Fruit fly (Drosophila melanogaster): Measurements from ENCODE around the gene CG15005.
A peak's percentile ranks its signal among the peaks of the same experiment; 100 is the strongest.

Gene CG15005

DNA sequence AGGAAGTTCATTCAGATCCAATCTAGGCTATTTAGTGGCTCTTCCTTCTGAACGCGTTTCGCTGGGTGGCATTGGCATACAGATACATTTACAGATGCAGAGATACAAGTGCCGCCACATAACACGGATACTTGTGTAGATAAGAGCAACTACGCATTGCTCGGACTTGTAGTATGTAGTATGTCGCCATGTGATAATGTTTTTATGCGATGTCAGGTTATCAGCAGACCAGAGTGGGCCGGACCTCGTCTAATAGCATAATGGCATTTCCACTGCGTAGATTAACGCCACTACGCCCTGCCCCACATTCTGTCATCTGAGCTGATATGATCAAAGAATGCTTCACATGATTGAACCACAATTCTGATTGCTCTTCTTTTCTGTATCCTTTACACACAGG, 17.7 kb upstream of the CG15005 start (continued):
- no peak for TF ChIP-seq Hsf (GFP tag; optimal IDR thresholded peaks at IDR 0.05)
- TF ChIP-seq Sox100B (GFP tag; optimal IDR thresholded peaks at IDR 0.05): no peak
- TF ChIP-seq CG13624 (GFP tag; optimal IDR thresholded peaks at IDR 0.05): peak; percentile 78
- TF ChIP-seq crc (GFP tag; optimal IDR thresholded peaks at IDR 0.05): no peak
- TF ChIP-seq mirr (GFP tag; optimal IDR thresholded peaks at IDR 0.05): peak; percentile 22
- TF ChIP-seq NFAT (GFP tag; IDR thresholded peaks at IDR 0.05): no peak
- TF ChIP-seq br (optimal IDR thresholded peaks at IDR 0.05): no peak
- no peak for TF ChIP-seq pros (GFP tag; optimal IDR thresholded peaks at IDR 0.05)
- no peak for TF ChIP-seq bcd (GFP tag; optimal IDR thresholded peaks at IDR 0.05)
- no peak for TF ChIP-seq CG2875 (GFP tag; optimal IDR thresholded peaks at IDR 0.05)
- no peak for TF ChIP-seq dan (GFP tag; IDR thresholded peaks at IDR 0.05)
- no peak for TF ChIP-seq CG4328 (GFP tag; optimal IDR thresholded peaks at IDR 0.05)
- no peak for TF ChIP-seq CG9609 (GFP tag; optimal IDR thresholded peaks at IDR 0.05)
- no peak for TF ChIP-seq CG10321 (GFP tag; IDR thresholded peaks at IDR 0.05)
- no peak for TF ChIP-seq sd (tag; optimal IDR thresholded peaks at IDR 0.05)
- no peak for TF ChIP-seq Hey (tag; optimal IDR thresholded peaks at IDR 0.05)
- no peak for TF ChIP-seq twi (tag; optimal IDR thresholded peaks at IDR 0.05)
- TF ChIP-seq grn (GFP tag; optimal IDR thresholded peaks at IDR 0.05): peak; percentile 70

DNA sequence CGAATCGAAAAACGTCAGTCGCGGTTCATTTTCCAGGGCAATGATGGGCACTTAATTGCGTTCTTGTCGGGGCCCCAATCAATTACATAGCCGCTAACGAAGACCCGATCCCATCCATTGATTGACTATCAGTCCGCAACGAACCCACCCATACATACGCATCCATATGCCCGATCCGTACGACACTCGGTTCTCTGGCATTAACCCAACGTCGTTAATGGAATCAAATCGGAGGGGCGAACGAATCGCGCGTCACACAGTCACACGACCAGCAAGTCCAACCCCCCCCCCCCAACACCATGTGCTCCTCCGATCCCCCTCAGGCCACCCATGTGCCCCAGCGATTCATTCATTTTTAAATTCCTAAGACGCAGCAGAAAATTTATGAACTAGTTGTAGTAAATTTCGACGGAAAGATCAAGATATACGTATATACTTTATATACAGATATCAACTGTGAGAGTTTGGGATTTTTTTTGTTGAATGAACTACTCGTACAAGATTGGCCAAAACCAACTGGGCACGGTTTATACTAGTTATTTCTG, 17.2 kb upstream of the CG15005 start:
- peak; percentile 49; the same call in 1 of the 2 replicates for TF ChIP-seq CG9932 (GFP tag; IDR thresholded peaks at IDR 0.05)
- TF ChIP-seq CG6765 (GFP tag; optimal IDR thresholded peaks at IDR 0.05): no peak
- no peak for TF ChIP-seq nerfin-1 (tag; optimal IDR thresholded peaks at IDR 0.05)
- TF ChIP-seq CG6683 (GFP tag; optimal IDR thresholded peaks at IDR 0.05): no peak
- TF ChIP-seq chinmo (GFP tag; IDR thresholded peaks at IDR 0.05; ENCODE audit: partially characterized antibody): peak; percentile 96
- no peak for TF ChIP-seq mam (GFP tag; optimal IDR thresholded peaks at IDR 0.05)
- TF ChIP-seq nerfin-2 (GFP tag; IDR thresholded peaks at IDR 0.05; ENCODE audit: partially characterized antibody): no peak
- TF ChIP-seq Bdp1 (GFP tag; optimal IDR thresholded peaks at IDR 0.05): no peak
- TF ChIP-seq trh (GFP tag; optimal IDR thresholded peaks at IDR 0.05): no peak
- TF ChIP-seq CG13775 (GFP tag; optimal IDR thresholded peaks at IDR 0.05): no peak
- TF ChIP-seq Gug (GFP tag; IDR thresholded peaks at IDR 0.05): peak; percentile 4; the same call in 2 of the 4 replicates
- TF ChIP-seq CG4360 (GFP tag; IDR thresholded peaks at IDR 0.05): no peak
- TF ChIP-seq gsb-n (tag; optimal IDR thresholded peaks at IDR 0.05): peak; percentile 52
- TF ChIP-seq CG7745 (tag; optimal IDR thresholded peaks at IDR 0.05): peak; percentile 19
- no peak for TF ChIP-seq da (GFP tag; optimal IDR thresholded peaks at IDR 0.05)
- TF ChIP-seq gem (tag; optimal IDR thresholded peaks at IDR 0.05): peak; percentile 18
- TF ChIP-seq nmo (GFP tag; optimal IDR thresholded peaks at IDR 0.05): peak; percentile 10
- TF ChIP-seq CG4424 (GFP tag; optimal IDR thresholded peaks at IDR 0.05): no peak
- no peak for TF ChIP-seq ab (GFP tag; optimal IDR thresholded peaks at IDR 0.05)
- TF ChIP-seq CG6791 (GFP tag; IDR thresholded peaks at IDR 0.05; ENCODE audit: partially characterized antibody): 0 out of 3 replicates have a peak, but pooled peaks have one; percentile 33
- TF ChIP-seq dpn (GFP tag; optimal IDR thresholded peaks at IDR 0.05): no peak
- no peak for TF ChIP-seq slp2 (GFP tag; optimal IDR thresholded peaks at IDR 0.05)
- no peak for TF ChIP-seq CG12659 (GFP tag; optimal IDR thresholded peaks at IDR 0.05)
- no peak for TF ChIP-seq gce (GFP tag; IDR thresholded peaks at IDR 0.05)
- peak; percentile 78 for TF ChIP-seq CG34376 (GFP tag; optimal IDR thresholded peaks at IDR 0.05)
- TF ChIP-seq CG3838 (GFP tag; optimal IDR thresholded peaks at IDR 0.05): no peak
- 0 out of 3 replicates have a peak, but pooled peaks have one; percentile 28 for TF ChIP-seq z (GFP tag; IDR thresholded peaks at IDR 0.05)
- TF ChIP-seq Fer1 (GFP tag; optimal IDR thresholded peaks at IDR 0.05): peak; percentile 6
- no peak for TF ChIP-seq CG33213 (GFP tag; optimal IDR thresholded peaks at IDR 0.05)
- peak; percentile 34 for TF ChIP-seq Hmr (GFP tag; optimal IDR thresholded peaks at IDR 0.05)
- TF ChIP-seq lab (GFP tag; optimal IDR thresholded peaks at IDR 0.05): peak; percentile 81
- TF ChIP-seq Deaf1 (tag; optimal IDR thresholded peaks at IDR 0.05): peak; percentile 97
- TF ChIP-seq NFAT (GFP tag; IDR thresholded peaks at IDR 0.05): peak; percentile 68; the same call in 1 of the 2 replicates
- no peak for TF ChIP-seq CG11085 (GFP tag; IDR thresholded peaks at IDR 0.05)
